Fruit fly (Drosophila melanogaster): ENCODE measurements around the gene RpL27.

RpL27 gene

dm6 chr3R:25647577-25648257, 37.1 kb downstream of the RpL27 start (continued):
- TF ChIP-seq CG8089 (GFP tag; optimal IDR thresholded peaks at IDR 0.05) (no peak), toy (GFP tag; IDR thresholded peaks at IDR 0.05) (no peak), Fer1 (GFP tag; optimal IDR thresholded peaks at IDR 0.05) (no peak), fd3F (GFP tag; optimal IDR thresholded peaks at IDR 0.05) (no peak), Mad (GFP tag; optimal IDR thresholded peaks at IDR 0.05) (no peak), knrl (GFP tag; IDR thresholded peaks at IDR 0.05; ENCODE audit: partially characterized antibody) (peak; percentile 63), CG6791 (GFP tag; IDR thresholded peaks at IDR 0.05; ENCODE audit: partially characterized antibody) (peak; percentile 96), abd-A (tag; optimal IDR thresholded peaks at IDR 0.05) (peak; percentile 73), CG3726 (GFP tag; IDR thresholded peaks at IDR 0.05) (no peak), CG7928 (GFP tag; optimal IDR thresholded peaks at IDR 0.05) (peak; percentile 70), CG2202 (tag; optimal IDR thresholded peaks at IDR 0.05) (no peak), CG11456 (GFP tag; IDR thresholded peaks at IDR 0.05) (no peak), Vsx1 (GFP tag; optimal IDR thresholded peaks at IDR 0.05) (no peak), ab (GFP tag; optimal IDR thresholded peaks at IDR 0.05) (no peak), cg (GFP tag; optimal IDR thresholded peaks at IDR 0.05) (peak; percentile 87), Rfx (GFP tag; IDR thresholded peaks at IDR 0.05) (no peak), zen2 (GFP tag; IDR thresholded peaks at IDR 0.05; ENCODE audit: partially characterized antibody) (peak; percentile 65; the same call in 2 of the 3 replicates), Trl (optimal IDR thresholded peaks at IDR 0.05) (no peak), Trl (GFP tag; optimal IDR thresholded peaks at IDR 0.05) (peak; percentile 51), CG11085 (GFP tag; IDR thresholded peaks at IDR 0.05) (no peak), Hr51 (GFP tag; optimal IDR thresholded peaks at IDR 0.05) (no peak), chinmo (GFP tag; IDR thresholded peaks at IDR 0.05; ENCODE audit: partially characterized antibody) (peak; percentile 99), dan (GFP tag; IDR thresholded peaks at IDR 0.05) (no peak), grn (GFP tag; optimal IDR thresholded peaks at IDR 0.05) (no peak), Bgb (GFP tag; IDR thresholded peaks at IDR 0.05; ENCODE audit: partially characterized antibody) (peak; percentile 84), btn (GFP tag; optimal IDR thresholded peaks at IDR 0.05) (no peak), Mes4 (GFP tag; optimal IDR thresholded peaks at IDR 0.05) (no peak), CG13296 (GFP tag; optimal IDR thresholded peaks at IDR 0.05) (no peak), her (GFP tag; optimal IDR thresholded peaks at IDR 0.05) (no peak), Atf-2 (GFP tag; optimal IDR thresholded peaks at IDR 0.05) (no peak), B-H1 (GFP tag; IDR thresholded peaks at IDR 0.05) (no peak), dati (GFP tag; IDR thresholded peaks at IDR 0.05) (no peak), hth (optimal IDR thresholded peaks at IDR 0.05) (no peak), CG14710 (tag; optimal IDR thresholded peaks at IDR 0.05) (no peak), zfh1 (GFP tag; IDR thresholded peaks at IDR 0.05) (peak; percentile 62; the same call in 2 of the 3 replicates), ato (GFP tag; IDR thresholded peaks at IDR 0.05; ENCODE audit: partially characterized antibody) (peak; percentile 91; the same call in 1 of the 2 replicates), CG6272 (GFP tag; IDR thresholded peaks at IDR 0.05) (no peak), CG5953 (GFP tag; IDR thresholded peaks at IDR 0.05) (0 out of 2 replicates have a peak, but pooled peaks have one; percentile 31), CG15269 (tag; optimal IDR thresholded peaks at IDR 0.05) (peak; percentile 19), Abd-B (GFP tag; optimal IDR thresholded peaks at IDR 0.05) (peak; percentile 28), ap (GFP tag; IDR thresholded peaks at IDR 0.05) (no peak), dmrt11E (tag; optimal IDR thresholded peaks at IDR 0.05) (no peak), pb (GFP tag; optimal IDR thresholded peaks at IDR 0.05) (no peak), CG10959 (GFP tag; IDR thresholded peaks at IDR 0.05) (no peak), Chrac-16 (GFP tag; optimal IDR thresholded peaks at IDR 0.05) (no peak), usp (GFP tag; optimal IDR thresholded peaks at IDR 0.05) (no peak), CG10654 (GFP tag; optimal IDR thresholded peaks at IDR 0.05) (no peak), Bteb2 (GFP tag; optimal IDR thresholded peaks at IDR 0.05) (no peak), Sin3A (optimal IDR thresholded peaks at IDR 0.05) (no peak), so (GFP tag; IDR thresholded peaks at IDR 0.05) (peak; percentile 22; the same call in 1 of the 3 replicates), dpn (GFP tag; optimal IDR thresholded peaks at IDR 0.05) (no peak)

All from whole organism, embryonic.